Fruit fly (Drosophila melanogaster) whole organism, adult: ENCODE measurements around the gene Cpr100A.

Source experiments
- CG11617 ChIP-seq: fragments of 200-800 bp; sonication (Bioruptor generic); optimal IDR thresholded peaks from 2 replicates; lab custom pipeline; 2017; ENCODE audit warnings: mild to moderate bottlenecking, missing biosample characterization, missing genetic modification reagents, missing genetic modification characterization
- CG12768 ChIP-seq: fragments of 200-800 bp; sonication (Bioruptor generic); optimal IDR thresholded peaks from 2 replicates; lab custom pipeline; 2017; ENCODE audit warnings: missing biosample characterization, missing genetic modification characterization, mild to moderate bottlenecking, moderate library complexity, missing genetic modification reagents
- CG14711 ChIP-seq: fragments of 200-800 bp; sonication (Bioruptor generic); optimal IDR thresholded peaks from 2 replicates; lab custom pipeline; 2018; ENCODE audit warnings: missing biosample characterization, mild to moderate bottlenecking, missing genetic modification characterization, moderate library complexity
- CG1620 ChIP-seq: fragments of 200-800 bp; sonication (Bioruptor generic); optimal IDR thresholded peaks from 2 replicates; lab custom pipeline; 2016; ENCODE audit warnings: missing biosample characterization, missing genetic modification characterization
- CG33017 ChIP-seq: fragments of 200-800 bp; sonication (Bioruptor generic); optimal IDR thresholded peaks from 2 replicates; lab custom pipeline; 2018; ENCODE audit warnings: missing biosample characterization, mild to moderate bottlenecking, missing genetic modification characterization, moderate library complexity
- CG5204 ChIP-seq: fragments of 200-800 bp; sonication (Bioruptor generic); optimal IDR thresholded peaks from 2 replicates; lab custom pipeline; 2016; ENCODE audit warnings: missing biosample characterization, missing genetic modification characterization
- CG7045 ChIP-seq: fragments of 200-800 bp; sonication (Bioruptor generic); optimal IDR thresholded peaks from 2 replicates; lab custom pipeline; 2017; ENCODE audit warnings: missing biosample characterization, mild to moderate bottlenecking, missing genetic modification characterization
- CG7101 ChIP-seq: fragments of 200-800 bp; sonication (Bioruptor generic); optimal IDR thresholded peaks from 2 replicates; lab custom pipeline; 2018; ENCODE audit warnings: missing biosample characterization, mild to moderate bottlenecking, missing genetic modification characterization, moderate library complexity
- Clk ChIP-seq: fragments of 200-800 bp; sonication (Bioruptor generic); optimal IDR thresholded peaks from 2 replicates; lab custom pipeline; 2017; ENCODE audit warnings: missing biosample characterization, missing genetic modification characterization
- Crg-1 ChIP-seq: fragments of 200-800 bp; sonication (Bioruptor generic); optimal IDR thresholded peaks from 2 replicates; lab custom pipeline; 2016; ENCODE audit warnings: missing biosample characterization, missing genetic modification characterization
- Hr96 ChIP-seq: fragments of 200-800 bp; sonication (Bioruptor generic); optimal IDR thresholded peaks from 2 replicates; lab custom pipeline; 2016; ENCODE audit warnings: missing biosample characterization, missing genetic modification characterization
- Mnt ChIP-seq: fragments of 200-800 bp; sonication (Bioruptor generic); optimal IDR thresholded peaks from 2 replicates; lab custom pipeline; 2016; ENCODE audit warnings: missing biosample characterization, mild to moderate bottlenecking, missing genetic modification characterization
- bab1 ChIP-seq: fragments of 200-800 bp; sonication (Bioruptor generic); optimal IDR thresholded peaks from 3 replicates; lab custom pipeline; 2019; ENCODE audit warnings: missing biosample characterization, mild to moderate bottlenecking, missing genetic modification characterization, moderate library complexity
- cic ChIP-seq: fragments of 200-800 bp; sonication (Bioruptor generic); optimal IDR thresholded peaks from 2 replicates; lab custom pipeline; 2017; ENCODE audit warnings: missing biosample characterization, mild to moderate bottlenecking, missing genetic modification characterization, moderate library complexity
- cnc ChIP-seq, 2 experiments: fragments of >200 bp; optimal IDR thresholded peaks; 2 replicates each; lab custom pipeline; 2017
- kay ChIP-seq: fragments of 200-800 bp; sonication (Bioruptor generic); peaks from one replicate; lab custom pipeline; 2016; ENCODE audit warnings: missing biosample characterization, missing genetic modification characterization, borderline replicate concordance
- ovo ChIP-seq: fragments of 200-800 bp; sonication (Bioruptor generic); optimal IDR thresholded peaks from 2 replicates; lab custom pipeline; 2016; ENCODE audit warnings: missing biosample characterization, missing genetic modification characterization
- pad ChIP-seq: fragments of 200-800 bp; sonication (Bioruptor generic); optimal IDR thresholded peaks from 3 replicates; lab custom pipeline; 2017; ENCODE audit warnings: missing biosample characterization, missing genetic modification characterization, mild to moderate bottlenecking, moderate library complexity, missing genetic modification reagents
- tj ChIP-seq: fragments of 200-800 bp; sonication (Bioruptor generic); optimal IDR thresholded peaks from 3 replicates; lab custom pipeline; 2017; ENCODE audit warnings: missing biosample characterization, mild to moderate bottlenecking, missing genetic modification characterization, moderate library complexity
- toe ChIP-seq: fragments of 200-800 bp; sonication (Bioruptor generic); optimal IDR thresholded peaks from 2 replicates; lab custom pipeline; 2016; ENCODE audit warnings: missing biosample characterization, missing genetic modification characterization

The Cpr100A gene

dm6 chr3R:30850460-30850859 lies 16.9 kb upstream of the Cpr100A start:
- TF ChIP-seq bab1 (GFP tag; lab: Kevin White, UChicago), result no peak
- TF ChIP-seq CG33017 (tag; lab: Kevin White, UChicago), result no peak
- no peak for TF ChIP-seq pad
- TF ChIP-seq CG12768 (GFP tag; lab: Kevin White, UChicago), result no peak
- TF ChIP-seq CG7101 (tag; lab: Kevin White, UChicago), result no peak
- no peak for TF ChIP-seq tj (GFP tag; lab: Kevin White, UChicago)
- no peak for TF ChIP-seq cic (GFP tag; lab: Kevin White, UChicago)
- TF ChIP-seq kay, result no peak
- TF ChIP-seq Clk (GFP tag; lab: Kevin White, UChicago), result no peak

DNA sequence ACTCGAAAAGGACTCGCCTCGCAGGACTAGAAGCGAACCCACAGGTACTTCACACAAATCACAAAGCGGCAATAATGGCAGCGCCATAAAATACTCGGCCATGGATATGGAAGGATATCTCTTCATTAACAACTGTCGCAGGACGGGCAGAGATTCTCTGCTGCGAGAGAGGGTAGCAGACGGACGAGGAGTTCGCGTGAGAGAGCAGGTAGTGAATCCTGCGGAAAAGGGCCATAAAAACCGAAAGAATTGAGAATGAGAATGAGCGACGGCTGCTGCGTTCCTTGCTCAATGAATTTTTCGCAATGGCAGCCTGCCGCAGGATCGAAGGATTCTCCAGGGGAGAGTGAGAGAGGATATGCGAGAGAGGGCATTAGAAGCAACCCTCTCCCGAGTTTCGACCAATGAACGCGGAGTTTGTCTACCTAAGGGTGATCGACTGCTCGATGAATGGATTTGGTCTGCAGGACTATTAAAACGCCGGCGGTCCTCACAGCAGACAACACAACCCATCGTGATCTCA lies 15.4 kb upstream of the Cpr100A start, which contains the start of gene tll:
Gene tll, plus strand, starts transcription at position 473 of the 523 bp plus-strand sequence.
- no peak for TF ChIP-seq CG14711
- TF ChIP-seq CG1620 (GFP tag; lab: Kevin White, UChicago), result no peak
- TF ChIP-seq kay, result no peak
- no peak for TF ChIP-seq CG7045 (GFP tag; lab: Kevin White, UChicago)
- TF ChIP-seq tj (GFP tag; lab: Kevin White, UChicago), result no peak
- no peak for TF ChIP-seq CG5204
- TF ChIP-seq CG11617 (GFP tag; lab: Kevin White, UChicago), result no peak
- no peak for TF ChIP-seq toe (GFP tag; lab: Kevin White, UChicago)

DNA sequence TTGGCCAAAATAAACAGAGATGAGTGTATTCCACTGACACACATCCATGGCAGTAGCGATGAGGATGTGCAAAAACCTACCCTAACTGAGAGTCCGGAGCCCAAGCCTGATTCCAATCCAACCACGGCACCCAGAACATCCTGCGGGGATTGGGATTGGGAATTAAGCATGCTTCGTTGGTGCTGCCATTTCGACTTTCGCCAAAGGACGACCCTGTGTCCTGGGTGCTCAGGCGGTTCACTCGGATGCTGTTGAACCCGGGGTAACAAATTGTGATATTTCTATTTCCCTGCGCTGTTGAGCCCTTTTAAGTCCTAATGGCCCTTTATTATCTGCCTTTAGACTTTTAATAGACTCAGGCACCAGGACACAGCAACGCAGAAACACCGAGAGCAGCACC lies 12.1 kb upstream of the Cpr100A start:
- no peak for TF ChIP-seq CG33017 (tag; lab: Kevin White, UChicago)

dm6 chr3R:30856596-30856995 lies 10.7 kb upstream of the Cpr100A start:
- no peak for TF ChIP-seq kay
- no peak for TF ChIP-seq CG14711

DNA sequence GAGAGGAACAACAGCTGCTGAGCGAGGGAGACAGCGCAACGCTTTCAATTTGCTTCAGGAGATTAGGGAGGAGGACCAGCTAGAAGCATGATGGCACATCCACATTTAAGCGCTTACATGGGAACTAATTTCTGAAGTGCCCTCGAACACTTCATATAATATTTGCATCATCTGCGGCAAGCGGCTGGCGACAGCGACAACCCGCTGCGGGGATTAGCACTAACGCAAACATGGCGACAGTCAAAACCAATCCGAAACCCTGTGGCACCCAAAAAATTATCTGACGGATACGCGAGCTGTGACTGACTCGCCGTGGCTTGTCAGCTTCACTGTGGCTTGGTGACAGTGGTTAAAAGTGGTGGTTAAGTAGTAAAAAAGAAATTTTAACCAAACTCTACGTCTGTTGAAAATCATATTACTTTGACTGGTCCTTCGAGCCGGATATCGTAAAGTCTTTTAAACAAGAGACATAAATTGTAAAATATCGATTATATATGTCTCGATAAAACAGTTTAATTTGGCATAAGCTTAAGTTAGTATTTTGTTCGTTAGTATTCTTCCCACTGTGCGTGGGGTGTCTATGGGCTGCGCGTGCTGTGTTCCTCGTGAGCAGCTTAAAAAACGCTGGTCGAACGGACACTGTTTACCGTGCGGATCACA lies 7.3 kb upstream of the Cpr100A start:
- TF ChIP-seq cic (GFP tag; lab: Kevin White, UChicago) (no peak), CG7101 (tag; lab: Kevin White, UChicago) (no peak), CG1620 (GFP tag; lab: Kevin White, UChicago) (no peak)

- TF ChIP-seq CG33017 (tag; lab: Kevin White, UChicago), result no peak
- no peak for TF ChIP-seq CG1620 (GFP tag; lab: Kevin White, UChicago)
- no peak for TF ChIP-seq ovo (GFP tag; lab: Kevin White, UChicago)
- no peak for TF ChIP-seq pad
- TF ChIP-seq CG12768 (GFP tag; lab: Kevin White, UChicago), result no peak
These were observed 6.8 kb upstream of the Cpr100A start for dm6 chr3R:30860561-30860928.

DNA sequence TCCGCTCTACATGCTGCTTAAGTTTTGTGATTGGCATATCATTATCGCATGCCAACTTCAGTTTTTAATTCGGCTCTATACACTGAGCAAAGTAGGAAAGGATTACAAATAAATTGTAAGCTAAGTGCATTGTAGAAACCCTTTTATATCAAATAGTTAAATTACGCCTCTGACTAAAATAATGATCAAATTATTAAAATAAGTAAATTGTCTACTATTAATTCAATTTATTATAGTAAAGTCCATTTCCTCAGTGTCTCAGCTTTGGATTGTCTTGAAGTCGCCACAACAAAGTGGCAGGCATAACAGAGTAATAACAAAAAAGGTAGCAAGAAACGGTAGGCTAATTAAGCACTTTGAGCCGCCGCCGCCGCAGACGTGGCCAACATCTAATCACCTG lies 4.8 kb upstream of the Cpr100A start:
- no peak for TF ChIP-seq ovo (GFP tag; lab: Kevin White, UChicago)
- TF ChIP-seq CG12768 (GFP tag; lab: Kevin White, UChicago), result no peak
- TF ChIP-seq bab1 (GFP tag; lab: Kevin White, UChicago), result no peak
- no peak for TF ChIP-seq pad
- no peak for TF ChIP-seq CG14711
- no peak for TF ChIP-seq CG5204
- TF ChIP-seq Hr96, result no peak
- no peak for TF ChIP-seq CG1620 (GFP tag; lab: Kevin White, UChicago)
- TF ChIP-seq Mnt (GFP tag; lab: Kevin White, UChicago), result no peak
- no peak for TF ChIP-seq CG7045 (GFP tag; lab: Kevin White, UChicago)
- TF ChIP-seq CG11617 (GFP tag; lab: Kevin White, UChicago), result no peak
- no peak for TF ChIP-seq CG7101 (tag; lab: Kevin White, UChicago)
- no peak for TF ChIP-seq cic (GFP tag; lab: Kevin White, UChicago)
- no peak for TF ChIP-seq Crg-1 (GFP tag; lab: Kevin White, UChicago)
- TF ChIP-seq toe (GFP tag; lab: Kevin White, UChicago), result no peak
- TF ChIP-seq kay, result no peak
- no peak for TF ChIP-seq cnc (optimal IDR thresholded peaks at IDR 0.05; lab: Kevin White, UChicago)

- TF ChIP-seq CG11617 (GFP tag; lab: Kevin White, UChicago), result no peak
- no peak for TF ChIP-seq Crg-1 (GFP tag; lab: Kevin White, UChicago)
- TF ChIP-seq cnc (optimal IDR thresholded peaks at IDR 0.05; lab: Kevin White, UChicago), result no peak
- no peak for TF ChIP-seq toe (GFP tag; lab: Kevin White, UChicago)
- TF ChIP-seq cic (GFP tag; lab: Kevin White, UChicago), result no peak
- TF ChIP-seq CG5204, result no peak
- no peak for TF ChIP-seq Hr96
- TF ChIP-seq bab1 (GFP tag; lab: Kevin White, UChicago), result no peak
- TF ChIP-seq CG7101 (tag; lab: Kevin White, UChicago), result no peak
- no peak for TF ChIP-seq kay
- TF ChIP-seq Clk (GFP tag; lab: Kevin White, UChicago), result no peak
- TF ChIP-seq CG1620 (GFP tag; lab: Kevin White, UChicago), result no peak
- no peak for TF ChIP-seq CG33017 (tag; lab: Kevin White, UChicago)
- TF ChIP-seq CG14711, result no peak
- no peak for TF ChIP-seq CG12768 (GFP tag; lab: Kevin White, UChicago)
- TF ChIP-seq tj (GFP tag; lab: Kevin White, UChicago), result no peak
- no peak for TF ChIP-seq CG7045 (GFP tag; lab: Kevin White, UChicago)
These were observed 3.4 kb upstream of the Cpr100A start for dm6 chr3R:30863971-30864370.
